Worm (Caenorhabditis elegans) whole organism, mixed stage, embryonic: ENCODE results near the gene mai-1.

Source experiments
- elt-3 ChIP-seq: fragments of 150-350 bp; optimal IDR thresholded peaks from 2 replicates; lab custom pipeline; 2014; ENCODE audit warnings: missing biosample characterization, missing genetic modification characterization
- ham-2 ChIP-seq: fragments of 200-800 bp; sonication (Bioruptor generic); optimal IDR thresholded peaks from 2 replicates; lab custom pipeline; 2018; ENCODE audit warnings: mild to moderate bottlenecking, missing genetic modification characterization, missing compliant biosample characterization
- lin-13 ChIP-seq: fragments of 150-350 bp; optimal IDR thresholded peaks from 2 replicates; lab custom pipeline; 2014; ENCODE audit warnings: missing biosample characterization, missing genetic modification characterization
- lsy-2 ChIP-seq: fragments of 150-350 bp; optimal IDR thresholded peaks from 2 replicates; lab custom pipeline; 2014; ENCODE audit warnings: missing biosample characterization, missing genetic modification characterization
- nhr-2 ChIP-seq: fragments of 150-350 bp; optimal IDR thresholded peaks from 2 replicates; lab custom pipeline; 2014; ENCODE audit warnings: missing biosample characterization, missing genetic modification characterization
- nhr-28 ChIP-seq: fragments of 150-350 bp; optimal IDR thresholded peaks from 2 replicates; lab custom pipeline; 2014; ENCODE audit warnings: missing biosample characterization, missing genetic modification characterization
- nhr-76 ChIP-seq: sonication (generic microtip); optimal IDR thresholded peaks from 2 replicates; lab custom pipeline; 2017; ENCODE audit warnings: missing biosample characterization, missing genetic modification characterization
- snpc-4 ChIP-seq: fragments of 150-350 bp; optimal IDR thresholded peaks from 2 replicates; lab custom pipeline; 2014; ENCODE audit warnings: missing biosample characterization, missing genetic modification characterization

DNA sequence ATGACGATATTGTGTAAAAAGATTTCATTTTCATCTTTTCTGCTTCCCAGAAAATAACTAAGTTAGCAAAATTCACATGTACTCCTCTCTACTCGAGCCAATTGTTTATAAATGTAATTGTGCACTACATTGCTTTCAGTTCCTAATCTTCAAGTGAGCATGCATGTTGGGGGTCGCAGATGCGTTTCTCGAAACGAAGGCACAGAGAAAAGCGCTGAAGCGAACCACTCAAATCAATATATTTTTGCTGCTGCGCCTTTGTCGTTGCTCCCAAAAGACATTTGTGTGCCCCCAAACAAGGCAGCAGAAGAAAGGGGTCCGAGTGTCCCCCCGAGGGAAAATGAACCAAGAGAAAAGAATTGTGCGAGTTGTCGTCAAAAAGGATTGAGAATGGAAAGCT, 9.8 kb upstream of the mai-1 start:
- TF ChIP-seq ham-2 (GFP tag; lab: Kevin White, UChicago) (no peak), nhr-2 (no peak), lin-13 (no peak), snpc-4 (tag; lab: Kevin White, UChicago) (no peak), elt-3 (tag; lab: Kevin White, UChicago) (no peak), nhr-28 (tag; lab: Kevin White, UChicago) (no peak), nhr-76 (tag; lab: Kevin White, UChicago) (no peak), lsy-2 (no peak)
